Fruit fly (Drosophila melanogaster) whole organism, embryonic: ENCODE results near the gene CG9662.

Experiments
- CG10543 ChIP-seq: fragments of 200-800 bp; sonication (Bioruptor generic); optimal IDR thresholded peaks from 3 replicates; lab custom pipeline; 2017; ENCODE audit warnings: missing biosample characterization, mild to moderate bottlenecking, missing genetic modification characterization, moderate library complexity
- CG11696 ChIP-seq: fragments of 200-800 bp; sonication (Bioruptor generic); IDR thresholded peaks from 2 replicates; pipeline ENCODE4 v1.3.6; 2022; ENCODE audit warnings: missing biosample characterization, missing genetic modification characterization
- CG12744 ChIP-seq: fragments of 200-800 bp; sonication (Bioruptor generic); optimal IDR thresholded peaks from 2 replicates; lab custom pipeline; 2016; ENCODE audit warnings: missing biosample characterization, missing genetic modification characterization
- CG12769 ChIP-seq: fragments of 200-800 bp; sonication (Bioruptor generic); optimal IDR thresholded peaks from 2 replicates; lab custom pipeline; 2019; ENCODE audit warnings: missing biosample characterization, mild to moderate bottlenecking, missing genetic modification characterization, moderate library complexity
- CG14441 ChIP-seq: fragments of 200-800 bp; sonication (Bioruptor generic); IDR thresholded peaks from 2 replicates; pipeline ENCODE4 v1.3.6; 2022; ENCODE audit warnings: missing biosample characterization, missing genetic modification characterization
- CG15514 ChIP-seq: fragments of 200-800 bp; sonication (Bioruptor generic); optimal IDR thresholded peaks from 3 replicates; lab custom pipeline; 2017; ENCODE audit warnings: missing biosample characterization, missing genetic modification characterization, mild to moderate bottlenecking, moderate library complexity, missing genetic modification reagents
- CG1602 ChIP-seq: fragments of 200-800 bp; sonication (Bioruptor generic); optimal IDR thresholded peaks from 3 replicates; lab custom pipeline; 2016; ENCODE audit warnings: missing biosample characterization, missing genetic modification characterization
- CG1603 ChIP-seq: fragments of 200-800 bp; sonication (Bioruptor generic); optimal IDR thresholded peaks from 2 replicates; lab custom pipeline; 2019; ENCODE audit warnings: missing biosample characterization, mild to moderate bottlenecking, missing genetic modification characterization, moderate library complexity
- CG18619 ChIP-seq: fragments of 200-800 bp; sonication (Bioruptor generic); optimal IDR thresholded peaks from 3 replicates; lab custom pipeline; 2017; ENCODE audit warnings: missing biosample characterization, mild to moderate bottlenecking, missing genetic modification characterization
- CG4707 ChIP-seq: fragments of 200-800 bp; sonication (Bioruptor generic); optimal IDR thresholded peaks from 2 replicates; lab custom pipeline; 2018; ENCODE audit warnings: missing biosample characterization, mild to moderate bottlenecking, missing genetic modification characterization, moderate library complexity
- CG4820 ChIP-seq: fragments of 200-800 bp; sonication (Bioruptor generic); optimal IDR thresholded peaks from 3 replicates; lab custom pipeline; 2016; ENCODE audit warnings: missing biosample characterization, missing genetic modification characterization
- CG6791 ChIP-seq: fragments of 200-800 bp; sonication (Bioruptor generic); IDR thresholded peaks from 3 replicates; pipeline ENCODE4 v1.3.6; 2022; ENCODE audit warnings: missing biosample characterization, missing genetic modification characterization; ENCODE audit not compliant: partially characterized antibody
- CG7987 ChIP-seq: fragments of 200-800 bp; sonication (Bioruptor generic); optimal IDR thresholded peaks from 2 replicates; lab custom pipeline; 2018; ENCODE audit warnings: missing biosample characterization, mild to moderate bottlenecking, missing genetic modification characterization, moderate library complexity
- CG8478 ChIP-seq: fragments of >200 bp; optimal IDR thresholded peaks from 2 replicates; lab custom pipeline; 2018
- CG9817 ChIP-seq: fragments of 200-800 bp; sonication (Bioruptor generic); optimal IDR thresholded peaks from 2 replicates; lab custom pipeline; 2018; ENCODE audit warnings: missing biosample characterization, mild to moderate bottlenecking, missing genetic modification characterization, moderate library complexity
- CG9876 ChIP-seq: fragments of 200-800 bp; sonication (Bioruptor generic); optimal IDR thresholded peaks from 2 replicates; lab custom pipeline; 2016; ENCODE audit warnings: missing biosample characterization, missing genetic modification characterization
- Dfd ChIP-seq, 2 experiments: fragments of >200 bp; optimal IDR thresholded peaks; 2 replicates each; lab custom pipeline; 2017; ENCODE audit warnings: missing biosample characterization in 2 of 2, missing genetic modification characterization in 2 of 2
- Doc3 ChIP-seq: fragments of 200-800 bp; sonication (Bioruptor generic); IDR thresholded peaks from 3 replicates; pipeline ENCODE4 v1.3.6; 2022; ENCODE audit warnings: missing biosample characterization, missing genetic modification characterization; ENCODE audit not compliant: partially characterized antibody
- Elba2 ChIP-seq: fragments of 200-800 bp; sonication (Bioruptor generic); optimal IDR thresholded peaks from 3 replicates; lab custom pipeline; 2016; ENCODE audit warnings: missing biosample characterization, missing genetic modification characterization
- Hand ChIP-seq: fragments of 200-800 bp; sonication (Bioruptor generic); optimal IDR thresholded peaks from 2 replicates; lab custom pipeline; 2017; ENCODE audit warnings: mild to moderate bottlenecking, missing biosample characterization, missing genetic modification reagents, missing genetic modification characterization
- Hey ChIP-seq: fragments of 200-800 bp; sonication (Bioruptor generic); optimal IDR thresholded peaks from 3 replicates; lab custom pipeline; 2018; ENCODE audit warnings: missing biosample characterization, mild to moderate bottlenecking, missing genetic modification characterization
- Poxn ChIP-seq: fragments of 200-800 bp; sonication (Bioruptor generic); IDR thresholded peaks from 2 replicates; pipeline ENCODE4 v1.3.6; 2022; ENCODE audit warnings: missing biosample characterization, missing genetic modification characterization
- Scr ChIP-seq: fragments of 200-800 bp; sonication (Bioruptor generic); IDR thresholded peaks from 2 replicates; pipeline ENCODE4 v1.3.6; 2022; ENCODE audit warnings: missing biosample characterization, missing genetic modification characterization; ENCODE audit not compliant: partially characterized antibody
- Ssrp ChIP-seq: fragments of 200-800 bp; sonication (Bioruptor generic); optimal IDR thresholded peaks from 2 replicates; lab custom pipeline; 2018; ENCODE audit warnings: missing biosample characterization, mild to moderate bottlenecking, missing genetic modification characterization, moderate library complexity
- Taf1 ChIP-seq: fragments of 200-800 bp; sonication (Bioruptor generic); IDR thresholded peaks from 2 replicates; pipeline ENCODE4 v1.3.6; 2022; ENCODE audit warnings: missing biosample characterization, missing genetic modification characterization
- Tbp ChIP-seq: fragments of >200 bp; optimal IDR thresholded peaks from 2 replicates; lab custom pipeline; 2018; ENCODE audit warnings: missing biosample characterization, missing genetic modification characterization
- YL-1 ChIP-seq: fragments of 200-800 bp; sonication (Bioruptor generic); optimal IDR thresholded peaks from 3 replicates; lab custom pipeline; 2017; ENCODE audit warnings: missing biosample characterization, mild to moderate bottlenecking, missing genetic modification characterization
- cato ChIP-seq: fragments of 200-800 bp; sonication (Bioruptor generic); optimal IDR thresholded peaks from 2 replicates; lab custom pipeline; 2016; ENCODE audit warnings: missing biosample characterization, missing genetic modification characterization, borderline replicate concordance
- dm ChIP-seq: fragments of 200-800 bp; sonication (Bioruptor generic); optimal IDR thresholded peaks from 3 replicates; lab custom pipeline; 2016; ENCODE audit warnings: missing biosample characterization, missing genetic modification characterization
- dmrt99B ChIP-seq: fragments of 200-800 bp; sonication (Bioruptor generic); optimal IDR thresholded peaks from 2 replicates; lab custom pipeline; 2018; ENCODE audit warnings: missing biosample characterization, mild to moderate bottlenecking, missing genetic modification characterization, moderate library complexity
- esg ChIP-seq: fragments of 200-800 bp; sonication (Bioruptor generic); conservative IDR thresholded peaks from 2 replicates; pipeline ENCODE4 v1.3.6; 2022; ENCODE audit warnings: missing biosample characterization, missing genetic modification characterization
- fd64A ChIP-seq: fragments of 200-800 bp; sonication (Bioruptor generic); optimal IDR thresholded peaks from 3 replicates; lab custom pipeline; 2018; ENCODE audit warnings: missing biosample characterization, mild to moderate bottlenecking, missing genetic modification characterization
- grn ChIP-seq: fragments of 200-800 bp; sonication (Bioruptor generic); optimal IDR thresholded peaks from 3 replicates; lab custom pipeline; 2017; ENCODE audit warnings: missing biosample characterization, missing genetic modification characterization
- gsb-n ChIP-seq: fragments of 200-800 bp; sonication (Bioruptor generic); optimal IDR thresholded peaks from 3 replicates; lab custom pipeline; 2018; ENCODE audit warnings: missing biosample characterization, mild to moderate bottlenecking, missing genetic modification characterization
- gt ChIP-seq: fragments of 200-800 bp; sonication (Bioruptor generic); IDR thresholded peaks from 2 replicates; pipeline ENCODE4 v1.3.6; 2022; ENCODE audit warnings: missing biosample characterization, missing genetic modification characterization
- hkb ChIP-seq, 2 experiments: fragments of 200-800 bp in 1 of 2; fragments of >200 bp in 1 of 2; sonication (Bioruptor generic) in 1 of 2; IDR thresholded peaks in 1 of 2; optimal IDR thresholded peaks in 1 of 2; 2 replicates each; pipeline versions ENCODE4 v1.3.6 to Lab custom; 2017 to 2022; ENCODE audit warnings: missing biosample characterization in 1 of 2, missing genetic modification characterization in 1 of 2
- lmd ChIP-seq: fragments of 200-800 bp; sonication (Bioruptor generic); IDR thresholded peaks from 2 replicates; pipeline ENCODE4 v1.3.6; 2022; ENCODE audit warnings: missing biosample characterization, missing genetic modification characterization
- mirr ChIP-seq: fragments of 200-800 bp; sonication (Bioruptor generic); optimal IDR thresholded peaks from 3 replicates; lab custom pipeline; 2018; ENCODE audit warnings: missing biosample characterization, mild to moderate bottlenecking, missing genetic modification characterization
- nerfin-2 ChIP-seq: fragments of 200-800 bp; sonication (Bioruptor generic); IDR thresholded peaks from 2 replicates; pipeline ENCODE4 v1.3.6; 2022; ENCODE audit warnings: missing biosample characterization, missing genetic modification characterization; ENCODE audit not compliant: partially characterized antibody
- p53 ChIP-seq: fragments of 200-800 bp; sonication (Bioruptor generic); optimal IDR thresholded peaks from 2 replicates; lab custom pipeline; 2016; ENCODE audit warnings: missing biosample characterization, missing genetic modification characterization
- phol ChIP-seq: fragments of 200-800 bp; sonication (Bioruptor generic); optimal IDR thresholded peaks from 3 replicates; lab custom pipeline; 2018; ENCODE audit warnings: missing biosample characterization, mild to moderate bottlenecking, missing genetic modification characterization, moderate library complexity
- ranshi ChIP-seq: fragments of 200-800 bp; sonication (Bioruptor generic); IDR thresholded peaks from 2 replicates; pipeline ENCODE4 v1.3.6; 2022; ENCODE audit warnings: missing biosample characterization, missing genetic modification characterization
- sc ChIP-seq, 3 experiments: fragments of >200 bp in 2 of 3; fragments of 200-800 bp in 1 of 3; sonication (Bioruptor generic) in 1 of 3; optimal IDR thresholded peaks; 2 replicates in 2 of 3; 3 replicates in 1 of 3; lab custom pipeline; 2017; ENCODE audit warnings: mild to moderate bottlenecking in 1 of 3, missing biosample characterization in 1 of 3, missing genetic modification characterization in 1 of 3, missing genetic modification reagents in 1 of 3
- sens-2 ChIP-seq: fragments of 200-800 bp; sonication (Bioruptor generic); IDR thresholded peaks from 2 replicates; pipeline ENCODE4 v1.3.6; 2022; ENCODE audit warnings: missing biosample characterization, missing genetic modification characterization
- sna ChIP-seq: fragments of 200-800 bp; sonication (Bioruptor generic); IDR thresholded peaks from 2 replicates; pipeline ENCODE4 v1.3.6; 2022; ENCODE audit warnings: missing biosample characterization, missing genetic modification characterization; ENCODE audit not compliant: partially characterized antibody
- sug ChIP-seq: fragments of 200-800 bp; optimal IDR thresholded peaks from 2 replicates; lab custom pipeline; 2019; ENCODE audit warnings: missing biosample characterization, mild to moderate bottlenecking, missing genetic modification characterization, moderate library complexity
- unpg ChIP-seq: fragments of 200-800 bp; sonication (Bioruptor generic); optimal IDR thresholded peaks from 3 replicates; lab custom pipeline; 2018; ENCODE audit warnings: missing biosample characterization, mild to moderate bottlenecking, missing genetic modification characterization, moderate library complexity
- wek ChIP-seq: fragments of 200-800 bp; sonication (Bioruptor generic); optimal IDR thresholded peaks from 3 replicates; lab custom pipeline; 2018; ENCODE audit warnings: missing biosample characterization, mild to moderate bottlenecking, missing genetic modification characterization, moderate library complexity
- yki ChIP-seq: fragments of >200 bp; optimal IDR thresholded peaks from 3 replicates; lab custom pipeline; 2018
- zfh1 ChIP-seq: fragments of 200-800 bp; sonication (Bioruptor generic); IDR thresholded peaks from 3 replicates; pipeline ENCODE4 v1.3.6; 2022; ENCODE audit warnings: missing biosample characterization, missing genetic modification characterization

The CG9662 gene

dm6 chr2L:3366043-3366679 lies 10.4 kb downstream of the CG9662 start (continued):
- TF ChIP-seq CG6791 = no peak
- no peak for TF ChIP-seq CG8478 (lab: Kevin White, UChicago)
- no peak for TF ChIP-seq hkb (optimal IDR thresholded peaks at IDR 0.05; lab: Kevin White, UChicago)
- TF ChIP-seq hkb (GFP tag; IDR thresholded peaks at IDR 0.05; lab: Robert Waterston, UW) = no peak
- no peak for TF ChIP-seq zfh1 (GFP tag; lab: Robert Waterston, UW)
- no peak for TF ChIP-seq CG18619 (GFP tag; lab: Kevin White, UChicago)
- no peak for TF ChIP-seq CG1603 (tag; lab: Kevin White, UChicago)
- no peak for TF ChIP-seq cato (GFP tag; lab: Kevin White, UChicago)
- no peak for TF ChIP-seq Dfd (GFP tag; optimal IDR thresholded peaks at IDR 0.05; lab: Kevin White, UChicago)
- TF ChIP-seq CG7987 (GFP tag; lab: Kevin White, UChicago) = no peak
- no peak for TF ChIP-seq Tbp
- no peak for TF ChIP-seq Elba2 (GFP tag; lab: Kevin White, UChicago)
- peak; percentile 99 for TF ChIP-seq grn
- TF ChIP-seq CG12769 (tag; lab: Kevin White, UChicago) = no peak
- no peak for TF ChIP-seq dm (GFP tag; lab: Kevin White, UChicago)
- no peak for TF ChIP-seq p53 (GFP tag; lab: Kevin White, UChicago)
- no peak for TF ChIP-seq yki (lab: Kevin White, UChicago)
- TF ChIP-seq Hey (tag; lab: Kevin White, UChicago) = peak; percentile 89
- no peak for TF ChIP-seq CG9876
- no peak for TF ChIP-seq Poxn (GFP tag; lab: Robert Waterston, UW)
- TF ChIP-seq mirr = peak; percentile 86
- TF ChIP-seq CG15514 (GFP tag; lab: Kevin White, UChicago) = peak; percentile 26
- no peak for TF ChIP-seq ranshi (GFP tag; lab: Robert Waterston, UW)
- no peak for TF ChIP-seq lmd
- no peak for TF ChIP-seq gsb-n (tag; lab: Kevin White, UChicago)
- no peak for TF ChIP-seq Ssrp (tag; lab: Kevin White, UChicago)
- no peak for TF ChIP-seq sens-2 (GFP tag; lab: Robert Waterston, UW)
- no peak for TF ChIP-seq Hand (GFP tag; lab: Kevin White, UChicago)
- no peak for TF ChIP-seq CG4820 (GFP tag; lab: Kevin White, UChicago)
- no peak for TF ChIP-seq Doc3
- no peak for TF ChIP-seq CG9817
- TF ChIP-seq unpg = no peak
- no peak for TF ChIP-seq CG12744 (GFP tag; lab: Kevin White, UChicago)
- TF ChIP-seq nerfin-2 (GFP tag; lab: Robert Waterston, UW) = no peak
- no peak for TF ChIP-seq phol (tag; lab: Kevin White, UChicago)
- no peak for TF ChIP-seq esg
- TF ChIP-seq CG1602 (GFP tag; lab: Kevin White, UChicago) = no peak
- no peak for TF ChIP-seq CG11696
- TF ChIP-seq dmrt99B (tag; lab: Kevin White, UChicago) = no peak
- TF ChIP-seq gt (GFP tag; lab: Robert Waterston, UW) = no peak
- TF ChIP-seq CG4707 (GFP tag; lab: Kevin White, UChicago) = no peak
- TF ChIP-seq wek (GFP tag; lab: Kevin White, UChicago) = no peak
- no peak for TF ChIP-seq CG14441 (GFP tag; lab: Robert Waterston, UW)
- no peak for TF ChIP-seq fd64A (GFP tag; lab: Kevin White, UChicago)
- TF ChIP-seq sc (optimal IDR thresholded peaks at IDR 0.05; lab: Kevin White, UChicago) = no peak
- TF ChIP-seq sc (GFP tag; optimal IDR thresholded peaks at IDR 0.05; lab: Kevin White, UChicago) = no peak
- no peak for TF ChIP-seq Taf1 (GFP tag; lab: Robert Waterston, UW)
- no peak for TF ChIP-seq Scr (GFP tag; lab: Robert Waterston, UW)
- no peak for TF ChIP-seq sna (GFP tag; lab: Robert Waterston, UW)
- TF ChIP-seq sug (tag; lab: Kevin White, UChicago) = peak; percentile 96
- TF ChIP-seq YL-1 (GFP tag; lab: Kevin White, UChicago) = no peak
- TF ChIP-seq CG10543 (GFP tag; lab: Kevin White, UChicago) = peak; percentile 38
